Fruit fly (Drosophila melanogaster): ENCODE data around the gene CG3592.

Gene CG3592

DNA sequence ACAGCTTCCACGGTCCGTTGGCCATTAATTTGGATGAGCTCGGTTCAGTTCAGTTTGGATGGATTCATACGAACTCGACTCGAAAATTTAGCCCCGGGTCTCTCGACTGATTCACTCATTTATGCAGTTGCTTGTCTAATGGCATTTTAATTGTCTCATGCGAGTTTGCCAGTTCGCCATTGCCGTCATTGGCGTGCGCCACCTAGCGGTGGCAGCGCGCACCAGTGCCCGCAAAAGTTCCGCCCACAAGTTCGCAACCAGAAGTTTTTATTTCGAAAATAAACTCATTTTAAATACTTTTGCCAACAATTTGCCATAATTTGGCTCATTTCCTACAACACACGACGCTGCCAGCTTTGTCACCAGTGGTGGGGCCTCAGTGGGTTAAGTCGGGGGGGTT lies 19.8 kb upstream of the CG3592 start:
- TF ChIP-seq jim (GFP tag; optimal IDR thresholded peaks at IDR 0.05): no peak
- no peak for TF ChIP-seq Sp1 (GFP tag; optimal IDR thresholded peaks at IDR 0.05)
- TF ChIP-seq foxo (GFP tag; optimal IDR thresholded peaks at IDR 0.05): no peak
- no peak for TF ChIP-seq lola (GFP tag; optimal IDR thresholded peaks at IDR 0.05)
- TF ChIP-seq Abd-B (GFP tag; optimal IDR thresholded peaks at IDR 0.05): no peak
- no peak for TF ChIP-seq CG32264 (GFP tag; optimal IDR thresholded peaks at IDR 0.05)
- no peak for TF ChIP-seq woc (GFP tag; optimal IDR thresholded peaks at IDR 0.05)
- no peak for TF ChIP-seq HLH106 (tag; optimal IDR thresholded peaks at IDR 0.05)
- no peak for TF ChIP-seq dsf (GFP tag; optimal IDR thresholded peaks at IDR 0.05; ENCODE audit: borderline replicate concordance)
- TF ChIP-seq psq (GFP tag; optimal IDR thresholded peaks at IDR 0.05): no peak
- TF ChIP-seq Rel (GFP tag; optimal IDR thresholded peaks at IDR 0.05): no peak
- no peak for TF ChIP-seq Rel (tag; optimal IDR thresholded peaks at IDR 0.05)
- no peak for TF ChIP-seq Mio (GFP tag; optimal IDR thresholded peaks at IDR 0.05)
- TF ChIP-seq N (GFP tag; optimal IDR thresholded peaks at IDR 0.05): no peak

- TF ChIP-seq Mio (GFP tag; optimal IDR thresholded peaks at IDR 0.05) (no peak), Rel (GFP tag; optimal IDR thresholded peaks at IDR 0.05) (no peak), Rel (tag; optimal IDR thresholded peaks at IDR 0.05) (peak; percentile 38), jim (GFP tag; optimal IDR thresholded peaks at IDR 0.05) (peak; percentile 77)
These were observed 16.4 kb upstream of the CG3592 start for dm6 chrX:2918551-2918950.

- TF ChIP-seq dl (GFP tag; optimal IDR thresholded peaks at IDR 0.05; ENCODE audit: insufficient read depth in 1 of 2, partially characterized antibody in 2 of 2): no peak
- no peak for TF ChIP-seq sage (GFP tag; optimal IDR thresholded peaks at IDR 0.05)
- TF ChIP-seq Jra (GFP tag; optimal IDR thresholded peaks at IDR 0.05): no peak
- peak; percentile 60 for TF ChIP-seq br (GFP tag; optimal IDR thresholded peaks at IDR 0.05)
- peak; percentile 6 for TF ChIP-seq sv (GFP tag; optimal IDR thresholded peaks at IDR 0.05)
- TF ChIP-seq h (GFP tag; optimal IDR thresholded peaks at IDR 0.05): peak; percentile 65
- TF ChIP-seq ey (GFP tag; optimal IDR thresholded peaks at IDR 0.05): peak; percentile 57
- TF ChIP-seq Hnf4 (GFP tag; optimal IDR thresholded peaks at IDR 0.05): peak; percentile 63
- no peak for TF ChIP-seq GATAd (GFP tag; optimal IDR thresholded peaks at IDR 0.05)
- peak; percentile 63 for TF ChIP-seq HLH106 (tag; optimal IDR thresholded peaks at IDR 0.05)
- TF ChIP-seq CG32264 (GFP tag; optimal IDR thresholded peaks at IDR 0.05): no peak
- TF ChIP-seq rgr (GFP tag; optimal IDR thresholded peaks at IDR 0.05): peak; percentile 63
- peak; percentile 49 for TF ChIP-seq Sp1 (GFP tag; optimal IDR thresholded peaks at IDR 0.05)
- TF ChIP-seq tai (GFP tag; optimal IDR thresholded peaks at IDR 0.05): peak; percentile 9
- TF ChIP-seq woc (GFP tag; optimal IDR thresholded peaks at IDR 0.05): peak; percentile 19
- TF ChIP-seq Rel (GFP tag; optimal IDR thresholded peaks at IDR 0.05): no peak
- no peak for TF ChIP-seq Rel (tag; optimal IDR thresholded peaks at IDR 0.05)
- no peak for TF ChIP-seq Myc (optimal IDR thresholded peaks at IDR 0.05)
- no peak for TF ChIP-seq foxo (GFP tag; optimal IDR thresholded peaks at IDR 0.05)
- TF ChIP-seq psq (GFP tag; optimal IDR thresholded peaks at IDR 0.05): peak; percentile 24
- TF ChIP-seq Dfd (GFP tag; optimal IDR thresholded peaks at IDR 0.05): no peak
- no peak for TF ChIP-seq CrebA (GFP tag; optimal IDR thresholded peaks at IDR 0.05; ENCODE audit: borderline replicate concordance)
- no peak for TF ChIP-seq fru (GFP tag; optimal IDR thresholded peaks at IDR 0.05)
- no peak for TF ChIP-seq N (GFP tag; optimal IDR thresholded peaks at IDR 0.05)
- peak; percentile 54 for TF ChIP-seq OdsH (GFP tag; optimal IDR thresholded peaks at IDR 0.05)
These were observed 15.2 kb upstream of the CG3592 start, which contains the start of gene CG3588 for dm6 chrX:2919742-2920141. Gene CG3588 (plus strand): TSS chrX:2919770.

dm6 chrX:2927158-2927557 lies 7.8 kb upstream of the CG3592 start, which contains the start of gene CG14424:
Gene CG14424 (minus strand): TSS chrX:2927258.
- TF ChIP-seq sv (GFP tag; optimal IDR thresholded peaks at IDR 0.05) (no peak), fru (GFP tag; optimal IDR thresholded peaks at IDR 0.05) (no peak), foxo (GFP tag; optimal IDR thresholded peaks at IDR 0.05) (no peak), woc (GFP tag; optimal IDR thresholded peaks at IDR 0.05) (no peak), HLH106 (tag; optimal IDR thresholded peaks at IDR 0.05) (no peak), ey (GFP tag; optimal IDR thresholded peaks at IDR 0.05) (no peak), Sp1 (GFP tag; optimal IDR thresholded peaks at IDR 0.05) (no peak), CG9705 (GFP tag; optimal IDR thresholded peaks at IDR 0.05) (no peak)

dm6 chrX:2929496-2929895 lies 5.4 kb upstream of the CG3592 start, which contains the start of gene CG32793:
Gene CG32793 (plus strand): TSS chrX:2929796.
- TF ChIP-seq Dfd (GFP tag; optimal IDR thresholded peaks at IDR 0.05) (no peak), foxo (GFP tag; optimal IDR thresholded peaks at IDR 0.05) (no peak), Mio (GFP tag; optimal IDR thresholded peaks at IDR 0.05) (no peak), Myc (optimal IDR thresholded peaks at IDR 0.05) (no peak)

Measured in whole organism, wandering third instar larva.